Fruit fly (Drosophila melanogaster): ENCODE measurements around the gene CG11619.

The CG11619 gene

DNA sequence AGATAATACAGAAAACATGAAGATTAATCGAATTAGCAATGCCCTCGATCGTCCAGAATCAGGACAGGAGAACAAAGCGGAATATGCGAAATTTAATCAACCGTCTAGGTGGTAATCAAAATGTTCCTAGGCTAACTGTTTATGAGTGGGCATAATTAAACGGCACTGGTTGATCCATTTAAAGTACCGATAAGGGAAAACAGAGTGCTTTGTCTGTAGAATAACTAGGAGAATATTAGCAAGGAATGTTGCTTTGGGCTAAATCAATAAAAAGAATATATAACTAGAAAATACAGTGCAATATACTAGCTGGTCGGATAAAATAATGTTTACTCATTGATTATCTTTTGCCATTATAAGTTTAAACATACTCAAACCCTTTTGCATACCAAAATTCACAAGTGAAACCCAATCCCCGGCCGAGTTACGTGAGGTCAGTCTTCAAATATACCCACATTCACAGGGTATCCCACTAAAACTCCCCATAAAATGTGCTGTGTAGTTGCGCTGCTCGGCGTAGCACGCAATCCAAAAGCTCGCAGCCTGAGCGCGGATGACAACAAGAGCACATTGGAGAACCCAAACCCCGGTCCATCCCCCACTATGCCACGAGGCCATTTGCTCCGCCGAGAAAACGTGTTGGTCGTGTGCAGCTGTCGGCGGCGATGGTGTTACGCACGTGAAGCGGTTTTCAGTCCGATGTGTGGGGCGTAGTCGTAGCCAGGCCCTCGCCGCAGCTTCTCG lies 8.1 kb upstream of the CG11619 start (continued):
- TF ChIP-seq Fer3 (tag; optimal IDR thresholded peaks at IDR 0.05) (peak; percentile 43), wek (GFP tag; optimal IDR thresholded peaks at IDR 0.05) (no peak), CG13775 (GFP tag; optimal IDR thresholded peaks at IDR 0.05) (peak; percentile 75), Deaf1 (tag; optimal IDR thresholded peaks at IDR 0.05) (peak; percentile 84), CG4360 (GFP tag; IDR thresholded peaks at IDR 0.05) (no peak), mirr (GFP tag; optimal IDR thresholded peaks at IDR 0.05) (peak; percentile 79), ase (GFP tag; IDR thresholded peaks at IDR 0.05) (peak; percentile 67; the same call in 2 of the 3 replicates), Stat92E (GFP tag; optimal IDR thresholded peaks at IDR 0.05) (peak in 1 of 3 experiments; percentile 50), CG8089 (GFP tag; optimal IDR thresholded peaks at IDR 0.05) (peak; percentile 20), CG9609 (GFP tag; optimal IDR thresholded peaks at IDR 0.05) (peak; percentile 48), crc (GFP tag; optimal IDR thresholded peaks at IDR 0.05) (peak; percentile 66), danr (GFP tag; IDR thresholded peaks at IDR 0.05) (no peak; the same call in 1 of the 2 replicates), kah (GFP tag; optimal IDR thresholded peaks at IDR 0.05) (no peak), CTCF (GFP tag; optimal IDR thresholded peaks at IDR 0.05) (peak; percentile 13), CG14965 (GFP tag; optimal IDR thresholded peaks at IDR 0.05; ENCODE audit: borderline replicate concordance) (no peak), crp (GFP tag; optimal IDR thresholded peaks at IDR 0.05) (peak in 1 of 2 experiments; percentile 6), gcm (GFP tag; optimal IDR thresholded peaks at IDR 0.05) (no peak), Xrp1 (GFP tag; IDR thresholded peaks at IDR 0.05) (no peak), CG7963 (GFP tag; IDR thresholded peaks at IDR 0.05; ENCODE audit: partially characterized antibody) (no peak), ab (GFP tag; optimal IDR thresholded peaks at IDR 0.05) (peak; percentile 4), sug (tag; optimal IDR thresholded peaks at IDR 0.05) (peak; percentile 97), CG12744 (GFP tag; optimal IDR thresholded peaks at IDR 0.05) (no peak), Meics (GFP tag; optimal IDR thresholded peaks at IDR 0.05) (peak; percentile 89), dpn (GFP tag; optimal IDR thresholded peaks at IDR 0.05) (peak; percentile 69 to 72), CG17328 (GFP tag; IDR thresholded peaks at IDR 0.05) (peak; percentile 51), hb (GFP tag; IDR thresholded peaks at IDR 0.05; ENCODE audit: partially characterized antibody) (no peak), CG8290 (GFP tag; optimal IDR thresholded peaks at IDR 0.05) (no peak), CG8290 (tag; optimal IDR thresholded peaks at IDR 0.05) (peak in 1 of 2 experiments; percentile 58), CG7839 (tag; optimal IDR thresholded peaks at IDR 0.05) (peak; percentile 79), Dll (GFP tag; IDR thresholded peaks at IDR 0.05; ENCODE audit: partially characterized antibody) (peak; percentile 28; the same call in 2 of the 4 replicates), CG10543 (GFP tag; optimal IDR thresholded peaks at IDR 0.05) (peak; percentile 88), Dbx (GFP tag; IDR thresholded peaks at IDR 0.05) (peak; percentile 83; the same call in 2 of the 3 replicates), Camta (GFP tag; optimal IDR thresholded peaks at IDR 0.05) (peak; percentile 47), kni (GFP tag; optimal IDR thresholded peaks at IDR 0.05) (peak; percentile 59), CG2199 (GFP tag; IDR thresholded peaks at IDR 0.05) (0 out of 3 replicates have a peak, but pooled peaks have one; percentile 15), pan (optimal IDR thresholded peaks at IDR 0.05) (no peak), pan (GFP tag; optimal IDR thresholded peaks at IDR 0.05 in 1 of 2, IDR thresholded peaks at IDR 0.05 in 1 of 2) (peak in 1 of 2 experiments; percentile 59), Ravus (GFP tag; IDR thresholded peaks at IDR 0.05) (no peak), Sry-δ (GFP tag; optimal IDR thresholded peaks at IDR 0.05) (peak; percentile 2), CG3065 (GFP tag; optimal IDR thresholded peaks at IDR 0.05) (no peak), peb (GFP tag; IDR thresholded peaks at IDR 0.05) (no peak), CG7372 (GFP tag; IDR thresholded peaks at IDR 0.05) (peak; percentile 60), CG6765 (GFP tag; optimal IDR thresholded peaks at IDR 0.05) (peak; percentile 37), Ada2b (GFP tag; IDR thresholded peaks at IDR 0.05) (peak; percentile 73), CG3847 (GFP tag; IDR thresholded peaks at IDR 0.05) (peak; percentile 64), MESR4 (GFP tag; optimal IDR thresholded peaks at IDR 0.05) (no peak), lab (GFP tag; optimal IDR thresholded peaks at IDR 0.05) (peak; percentile 70), p53 (GFP tag; optimal IDR thresholded peaks at IDR 0.05) (no peak), amos (GFP tag; IDR thresholded peaks at IDR 0.05; ENCODE audit: partially characterized antibody) (peak; percentile 36; the same call in 1 of the 2 replicates)
